Worm (Caenorhabditis elegans) whole organism, L3 larva: Measurements from ENCODE around the gene ssq-2.
"Not testable (repeated sequence)": the region's sequence is repeated elsewhere in the genome, so short reads cannot be mapped to it uniquely, and the experiment has no call there.

Experiments used
- R02D3.7 ChIP-seq: fragments of 150-350 bp; optimal IDR thresholded peaks from 2 replicates; lab custom pipeline; 2014; ENCODE audit warnings: missing biosample characterization, missing genetic modification characterization
- aly-2 ChIP-seq: fragments of 150-350 bp; optimal IDR thresholded peaks from 2 replicates; lab custom pipeline; 2014; ENCODE audit warnings: missing biosample characterization, missing genetic modification characterization
- ama-1 ChIP-seq: fragments of 150-350 bp; optimal IDR thresholded peaks from 2 replicates; lab custom pipeline; 2018
- egl-27 ChIP-seq: sonication (generic microtip); optimal IDR thresholded peaks from 4 replicates; lab custom pipeline; 2017; ENCODE audit warnings: missing biosample characterization, missing genetic modification reagents, missing genetic modification characterization
- fkh-10 ChIP-seq: sonication (generic microtip); optimal IDR thresholded peaks from 2 replicates; lab custom pipeline; 2017; ENCODE audit warnings: missing biosample characterization, missing genetic modification reagents, missing genetic modification characterization
- fos-1 ChIP-seq: fragments of 150-350 bp; optimal IDR thresholded peaks from 2 replicates; lab custom pipeline; 2014; ENCODE audit warnings: missing biosample characterization, missing genetic modification characterization
- jun-1 ChIP-seq: fragments of 150-350 bp; optimal IDR thresholded peaks from 2 replicates; lab custom pipeline; 2014; ENCODE audit warnings: missing biosample characterization, missing genetic modification reagents, missing genetic modification characterization
- mdl-1 ChIP-seq: fragments of 150-350 bp; optimal IDR thresholded peaks from 2 replicates; lab custom pipeline; 2014; ENCODE audit warnings: missing biosample characterization, missing genetic modification characterization
- mml-1 ChIP-seq: fragments of 150-350 bp; sonication (generic microtip); optimal IDR thresholded peaks from 3 replicates; lab custom pipeline; 2014; ENCODE audit warnings: missing biosample characterization, missing genetic modification characterization
- nfya-1 ChIP-seq: sonication (generic microtip); optimal IDR thresholded peaks from 2 replicates; lab custom pipeline; 2017; ENCODE audit warnings: missing genetic modification characterization, mild to moderate bottlenecking, missing compliant biosample characterization, antibody characterized with exemption, moderate library complexity; ENCODE audit not compliant: insufficient read depth
- sea-2 ChIP-seq: fragments of 150-350 bp; sonication (generic microtip); optimal IDR thresholded peaks from 4 replicates; lab custom pipeline; 2014; ENCODE audit warnings: missing biosample characterization, missing genetic modification reagents, missing genetic modification characterization
- skn-1 ChIP-seq: fragments of 150-350 bp; optimal IDR thresholded peaks from 2 replicates; lab custom pipeline; 2014; ENCODE audit warnings: missing biosample characterization, missing genetic modification characterization
- tbx-2 ChIP-seq: sonication (generic microtip); optimal IDR thresholded peaks from 2 replicates; lab custom pipeline; 2016; ENCODE audit warnings: mild to moderate bottlenecking, missing genetic modification characterization, missing compliant biosample characterization
- ztf-4 ChIP-seq: fragments of 150-350 bp; optimal IDR thresholded peaks from 2 replicates; lab custom pipeline; 2014; ENCODE audit warnings: missing biosample characterization, missing genetic modification characterization

ce11 chrIV:5016461-5016860 is 20.5 kb downstream of the ssq-2 start, which contains the start of gene ssq-4:
- TF ChIP-seq sea-2 (GFP tag; lab: Kevin White, UChicago); R02D3.7; egl-27 (tag; lab: Kevin White, UChicago); jun-1 (tag; lab: Kevin White, UChicago); aly-2 (tag; lab: Kevin White, UChicago); ama-1 (lab: Kevin White, UChicago); mml-1; ztf-4; nfya-1 (tag; lab: Kevin White, UChicago); fkh-10 (GFP tag; lab: Kevin White, UChicago); fos-1 (tag; lab: Kevin White, UChicago); mdl-1 (tag; lab: Kevin White, UChicago); tbx-2 (tag; lab: Kevin White, UChicago); skn-1: not testable (repeated sequence)
